Worm (Caenorhabditis elegans) whole organism, young adult: ENCODE results near the gene aaim-1.

ENCODE experiments used
- Y67H2A.10 ChIP-seq: fragments of 200-800 bp; sonication (Bioruptor generic); conservative IDR thresholded peaks from 2 replicates; pipeline ENCODE4 v1.3.6; 2022; ENCODE audit warnings: missing genetic modification reagents, missing genetic modification characterization, missing compliant biosample characterization
- nhr-27 ChIP-seq: fragments of 200-800 bp; sonication (Bioruptor generic); optimal IDR thresholded peaks from 2 replicates; lab custom pipeline; 2018; ENCODE audit warnings: mild to moderate bottlenecking, missing genetic modification characterization, moderate library complexity, missing compliant biosample characterization
- pha-4 ChIP-seq: fragments of 150-350 bp; sonication (generic microtip); optimal IDR thresholded peaks from 2 replicates; lab custom pipeline; 2014; ENCODE audit warnings: missing biosample characterization, missing genetic modification reagents, missing genetic modification characterization

ce11 chrX:6543665-6544064 is 18.6 kb downstream of the aaim-1 start:
- TF ChIP-seq nhr-27 (no peak), Y67H2A.10 (GFP tag; lab: Robert Waterston, UW) (no peak), pha-4 (tag; lab: Kevin White, UChicago) (no peak)
